Fruit fly (Drosophila melanogaster) whole organism, embryonic: ENCODE measurements around the gene CG15439.
A peak's percentile ranks its signal among the peaks of the same experiment; 100 is the strongest.

ENCODE experiments used
- Adf1 ChIP-seq: fragments of 200-800 bp; sonication (Bioruptor generic); IDR thresholded peaks from 2 replicates; pipeline ENCODE4 v1.3.6; 2022; ENCODE audit warnings: missing biosample characterization, missing genetic modification characterization
- CG10565 ChIP-seq: fragments of 200-800 bp; sonication (Bioruptor generic); optimal IDR thresholded peaks from 3 replicates; lab custom pipeline; 2016; ENCODE audit warnings: missing biosample characterization, mild to moderate bottlenecking, missing genetic modification characterization
- CG11696 ChIP-seq: fragments of 200-800 bp; sonication (Bioruptor generic); IDR thresholded peaks from 2 replicates; pipeline ENCODE4 v1.3.6; 2022; ENCODE audit warnings: missing biosample characterization, missing genetic modification characterization
- CG12942 ChIP-seq: fragments of 200-800 bp; sonication (Bioruptor generic); optimal IDR thresholded peaks from 3 replicates; lab custom pipeline; 2016; ENCODE audit warnings: missing biosample characterization, missing genetic modification characterization
- CG13775 ChIP-seq: fragments of 200-800 bp; sonication (Bioruptor generic); optimal IDR thresholded peaks from 3 replicates; lab custom pipeline; 2017; ENCODE audit warnings: missing biosample characterization, mild to moderate bottlenecking, missing genetic modification characterization
- CG15269 ChIP-seq: fragments of 200-800 bp; sonication (Bioruptor generic); optimal IDR thresholded peaks from 2 replicates; lab custom pipeline; 2018; ENCODE audit warnings: missing biosample characterization, mild to moderate bottlenecking, missing genetic modification characterization, moderate library complexity
- CG16779 ChIP-seq: fragments of 200-800 bp; sonication (Bioruptor generic); IDR thresholded peaks from 2 replicates; pipeline ENCODE4 v1.3.6; 2022; ENCODE audit warnings: missing biosample characterization, missing genetic modification characterization
- CG16815 ChIP-seq: fragments of 200-800 bp; sonication (Bioruptor generic); optimal IDR thresholded peaks from 3 replicates; lab custom pipeline; 2017; ENCODE audit warnings: missing biosample characterization, mild to moderate bottlenecking, missing genetic modification characterization
- CG17829 ChIP-seq: fragments of 200-800 bp; optimal IDR thresholded peaks from 2 replicates; lab custom pipeline; 2019; ENCODE audit warnings: missing biosample characterization, mild to moderate bottlenecking, missing genetic modification characterization, moderate library complexity
- CG17912 ChIP-seq: fragments of 200-800 bp; sonication (Bioruptor generic); optimal IDR thresholded peaks from 2 replicates; lab custom pipeline; 2018; ENCODE audit warnings: missing biosample characterization, mild to moderate bottlenecking, missing genetic modification characterization
- CG2129 ChIP-seq: fragments of 200-800 bp; sonication (Bioruptor generic); IDR thresholded peaks from 2 replicates; pipeline ENCODE4 v1.3.6; 2022; ENCODE audit warnings: missing biosample characterization, missing genetic modification characterization; ENCODE audit not compliant: partially characterized antibody
- CG2875 ChIP-seq: fragments of 200-800 bp; sonication (Bioruptor generic); optimal IDR thresholded peaks from 2 replicates; lab custom pipeline; 2017; ENCODE audit warnings: missing biosample characterization, mild to moderate bottlenecking, missing genetic modification characterization, missing genetic modification reagents
- CG31388 ChIP-seq: fragments of 200-800 bp; sonication (Bioruptor generic); optimal IDR thresholded peaks from 2 replicates; lab custom pipeline; 2016; ENCODE audit warnings: missing biosample characterization, missing genetic modification characterization
- CG3407 ChIP-seq: fragments of 200-800 bp; sonication (Bioruptor generic); optimal IDR thresholded peaks from 2 replicates; lab custom pipeline; 2018; ENCODE audit warnings: missing biosample characterization, mild to moderate bottlenecking, missing genetic modification characterization
- CG3726 ChIP-seq: fragments of 200-800 bp; sonication (Bioruptor generic); IDR thresholded peaks from 3 replicates; pipeline ENCODE4, ENCODE4 v1.3.6; 2022; ENCODE audit warnings: missing biosample characterization, missing genetic modification characterization
- CG4282 ChIP-seq: fragments of 200-800 bp; sonication (Bioruptor generic); optimal IDR thresholded peaks from 2 replicates; lab custom pipeline; 2016; ENCODE audit warnings: missing biosample characterization, missing genetic modification characterization
- CG4707 ChIP-seq: fragments of 200-800 bp; sonication (Bioruptor generic); optimal IDR thresholded peaks from 2 replicates; lab custom pipeline; 2018; ENCODE audit warnings: missing biosample characterization, mild to moderate bottlenecking, missing genetic modification characterization, moderate library complexity
- CG5245 ChIP-seq: fragments of 200-800 bp; sonication (Bioruptor generic); optimal IDR thresholded peaks from 3 replicates; lab custom pipeline; 2016; ENCODE audit warnings: missing biosample characterization, missing genetic modification characterization
- CG6854 ChIP-seq: fragments of 200-800 bp; sonication (Bioruptor generic); optimal IDR thresholded peaks from 3 replicates; lab custom pipeline; 2017; ENCODE audit warnings: missing biosample characterization, mild to moderate bottlenecking, missing genetic modification characterization
- CG7928 ChIP-seq: fragments of 200-800 bp; sonication (Bioruptor generic); optimal IDR thresholded peaks from 2 replicates; lab custom pipeline; 2017; ENCODE audit warnings: missing biosample characterization, mild to moderate bottlenecking, missing genetic modification characterization
- CG8359 ChIP-seq: fragments of 200-800 bp; sonication (Bioruptor generic); optimal IDR thresholded peaks from 2 replicates; lab custom pipeline; 2017; ENCODE audit warnings: missing biosample characterization, mild to moderate bottlenecking, missing genetic modification characterization, borderline replicate concordance
- CG9609 ChIP-seq: fragments of 200-800 bp; sonication (Bioruptor generic); optimal IDR thresholded peaks from 3 replicates; lab custom pipeline; 2016; ENCODE audit warnings: missing biosample characterization, missing genetic modification characterization
- CG9932 ChIP-seq: fragments of 200-800 bp; sonication (Bioruptor generic); IDR thresholded peaks from 2 replicates; pipeline ENCODE4 v1.3.6; 2022; ENCODE audit warnings: missing biosample characterization, missing genetic modification characterization
- CoRest ChIP-seq: fragments of 200-800 bp; sonication (Bioruptor generic); optimal IDR thresholded peaks from 3 replicates; lab custom pipeline; 2018; ENCODE audit warnings: missing biosample characterization, mild to moderate bottlenecking, missing genetic modification characterization, moderate library complexity
- Dfd ChIP-seq, 2 experiments: fragments of >200 bp; optimal IDR thresholded peaks; 2 replicates each; lab custom pipeline; 2017; ENCODE audit warnings: missing biosample characterization in 2 of 2, missing genetic modification characterization in 2 of 2
- Fer1 ChIP-seq: fragments of 200-800 bp; sonication (Bioruptor generic); optimal IDR thresholded peaks from 2 replicates; lab custom pipeline; 2017; ENCODE audit warnings: missing biosample characterization, mild to moderate bottlenecking, missing genetic modification characterization
- Hand ChIP-seq: fragments of 200-800 bp; sonication (Bioruptor generic); optimal IDR thresholded peaks from 2 replicates; lab custom pipeline; 2017; ENCODE audit warnings: mild to moderate bottlenecking, missing biosample characterization, missing genetic modification reagents, missing genetic modification characterization
- HmgZ ChIP-seq: fragments of 200-800 bp; sonication (Bioruptor generic); optimal IDR thresholded peaks from 2 replicates; lab custom pipeline; 2018; ENCODE audit warnings: missing biosample characterization, mild to moderate bottlenecking, missing genetic modification characterization
- NC2α ChIP-seq: fragments of 200-800 bp; sonication (Bioruptor generic); optimal IDR thresholded peaks from 2 replicates; lab custom pipeline; 2016; ENCODE audit warnings: missing biosample characterization, missing genetic modification characterization
- Sox100B ChIP-seq: fragments of 200-800 bp; sonication (Bioruptor generic); optimal IDR thresholded peaks from 3 replicates; lab custom pipeline; 2018; ENCODE audit warnings: missing biosample characterization, mild to moderate bottlenecking, missing genetic modification characterization
- Sry-β ChIP-seq: fragments of 200-800 bp; sonication (Bioruptor generic); optimal IDR thresholded peaks from 2 replicates; lab custom pipeline; 2018; ENCODE audit warnings: missing biosample characterization, mild to moderate bottlenecking, missing genetic modification characterization, moderate library complexity
- Xbp1 ChIP-seq: fragments of 200-800 bp; sonication (Bioruptor generic); optimal IDR thresholded peaks from 3 replicates; lab custom pipeline; 2016; ENCODE audit warnings: missing biosample characterization, mild to moderate bottlenecking, missing genetic modification characterization
- ato ChIP-seq: fragments of 200-800 bp; sonication (Bioruptor generic); IDR thresholded peaks from 2 replicates; pipeline ENCODE4 v1.3.6; 2022; ENCODE audit warnings: missing biosample characterization, missing genetic modification characterization; ENCODE audit not compliant: partially characterized antibody
- cas ChIP-seq: fragments of 200-800 bp; sonication (Bioruptor generic); IDR thresholded peaks from 2 replicates; pipeline ENCODE4 v1.3.6; 2022; ENCODE audit warnings: missing biosample characterization, missing genetic modification characterization
- cato ChIP-seq: fragments of 200-800 bp; sonication (Bioruptor generic); optimal IDR thresholded peaks from 2 replicates; lab custom pipeline; 2016; ENCODE audit warnings: missing biosample characterization, missing genetic modification characterization, borderline replicate concordance
- cg ChIP-seq: fragments of 200-800 bp; sonication (Bioruptor generic); optimal IDR thresholded peaks from 3 replicates; lab custom pipeline; 2019; ENCODE audit warnings: missing biosample characterization, mild to moderate bottlenecking, missing genetic modification characterization, moderate library complexity
- gcm ChIP-seq: fragments of 200-800 bp; sonication (Bioruptor generic); optimal IDR thresholded peaks from 2 replicates; lab custom pipeline; 2019; ENCODE audit warnings: missing biosample characterization, mild to moderate bottlenecking, missing genetic modification characterization, moderate library complexity
- gsb-n ChIP-seq: fragments of 200-800 bp; sonication (Bioruptor generic); optimal IDR thresholded peaks from 3 replicates; lab custom pipeline; 2018; ENCODE audit warnings: missing biosample characterization, mild to moderate bottlenecking, missing genetic modification characterization
- hbn ChIP-seq: fragments of 200-800 bp; sonication (Bioruptor generic); IDR thresholded peaks from 2 replicates; pipeline ENCODE4 v1.3.6; 2022; ENCODE audit warnings: missing biosample characterization, missing genetic modification characterization; ENCODE audit not compliant: partially characterized antibody
- jing ChIP-seq: fragments of 200-800 bp; sonication (Bioruptor generic); optimal IDR thresholded peaks from 2 replicates; lab custom pipeline; 2018; ENCODE audit warnings: missing biosample characterization, mild to moderate bottlenecking, missing genetic modification characterization
- lilli ChIP-seq: fragments of 200-800 bp; sonication (Bioruptor generic); optimal IDR thresholded peaks from 3 replicates; lab custom pipeline; 2016; ENCODE audit warnings: missing biosample characterization, missing genetic modification characterization
- otp ChIP-seq: fragments of 200-800 bp; sonication (Bioruptor generic); IDR thresholded peaks from 3 replicates; pipeline ENCODE4, ENCODE4 v1.3.6; 2022; ENCODE audit warnings: missing biosample characterization, missing genetic modification characterization
- row ChIP-seq: fragments of 200-800 bp; sonication (Bioruptor generic); IDR thresholded peaks from 3 replicates; pipeline ENCODE4 v1.3.6; 2022; ENCODE audit warnings: missing biosample characterization, missing genetic modification characterization
- sd ChIP-seq: fragments of 200-800 bp; sonication (Bioruptor generic); optimal IDR thresholded peaks from 3 replicates; lab custom pipeline; 2018; ENCODE audit warnings: missing biosample characterization, mild to moderate bottlenecking, missing genetic modification characterization, moderate library complexity
- sisA ChIP-seq: fragments of 200-800 bp; sonication (Bioruptor generic); IDR thresholded peaks from 2 replicates; pipeline ENCODE4 v1.3.6; 2022; ENCODE audit warnings: missing biosample characterization, missing genetic modification characterization
- slp2 ChIP-seq: fragments of 200-800 bp; sonication (Bioruptor generic); optimal IDR thresholded peaks from 2 replicates; lab custom pipeline; 2016; ENCODE audit warnings: missing biosample characterization, missing genetic modification characterization
- ttk ChIP-seq: fragments of 200-800 bp; sonication (Bioruptor generic); IDR thresholded peaks from 2 replicates; pipeline ENCODE4 v2.1.2; 2022; ENCODE audit warnings: missing biosample characterization, missing genetic modification characterization
- tup ChIP-seq: fragments of 200-800 bp; sonication (Bioruptor generic); optimal IDR thresholded peaks from 2 replicates; lab custom pipeline; 2016; ENCODE audit warnings: missing biosample characterization, mild to moderate bottlenecking, missing genetic modification characterization, moderate library complexity
- yki ChIP-seq: fragments of >200 bp; optimal IDR thresholded peaks from 3 replicates; lab custom pipeline; 2018

CG15439 gene

dm6 chr2L:4440881-4441737, 11.7 kb downstream of the CG15439 start, which contains the start of gene CG15431 (continued):
- peak; percentile 13 for TF ChIP-seq slp2 (GFP tag; lab: Kevin White, UChicago)
- no peak for TF ChIP-seq NC2α
- TF ChIP-seq sd, result peak; percentile 67
- TF ChIP-seq CoRest (tag; lab: Kevin White, UChicago), result peak; percentile 47
- TF ChIP-seq CG3407, result no peak
- TF ChIP-seq CG9609 (GFP tag; lab: Kevin White, UChicago), result no peak
- TF ChIP-seq row (GFP tag; lab: Robert Waterston, UW), result peak; percentile 71
- TF ChIP-seq Sox100B (GFP tag; lab: Kevin White, UChicago), result no peak
- peak; percentile 59; the same call in 1 of the 3 replicates for TF ChIP-seq CG3726 (GFP tag; lab: Robert Waterston, UW)
- TF ChIP-seq gcm, result no peak
- no peak for TF ChIP-seq CG16815 (GFP tag; lab: Kevin White, UChicago)
- peak; percentile 67 for TF ChIP-seq Fer1
- peak; percentile 33 for TF ChIP-seq CG12942 (GFP tag; lab: Kevin White, UChicago)
- peak; percentile 69 for TF ChIP-seq lilli (GFP tag; lab: Kevin White, UChicago)
- TF ChIP-seq CG7928 (GFP tag; lab: Kevin White, UChicago), result no peak
- TF ChIP-seq CG5245 (GFP tag; lab: Kevin White, UChicago), result peak; percentile 14
- no peak for TF ChIP-seq gsb-n (tag; lab: Kevin White, UChicago)
- peak; percentile 59 for TF ChIP-seq sisA (GFP tag; lab: Robert Waterston, UW)
- peak; percentile 65 for TF ChIP-seq Xbp1 (GFP tag; lab: Kevin White, UChicago)
- TF ChIP-seq CG2129 (GFP tag; lab: Robert Waterston, UW), result no peak
- TF ChIP-seq CG17829 (tag; lab: Kevin White, UChicago), result no peak
- no peak for TF ChIP-seq CG2875 (GFP tag; lab: Kevin White, UChicago)
- TF ChIP-seq jing (GFP tag; lab: Kevin White, UChicago), result peak; percentile 11
- no peak for TF ChIP-seq otp
- no peak for TF ChIP-seq CG10565 (GFP tag; lab: Kevin White, UChicago)
- peak; percentile 25 for TF ChIP-seq tup
- peak; percentile 36 for TF ChIP-seq CG13775 (GFP tag; lab: Kevin White, UChicago)
- peak; percentile 19 for TF ChIP-seq Hand
- TF ChIP-seq ato, result no peak
- TF ChIP-seq CG17912 (GFP tag; lab: Kevin White, UChicago), result no peak
- TF ChIP-seq yki (lab: Kevin White, UChicago), result no peak
- peak; percentile 24 for TF ChIP-seq HmgZ (tag; lab: Kevin White, UChicago)
- no peak for TF ChIP-seq CG31388 (GFP tag; lab: Kevin White, UChicago)
- no peak for TF ChIP-seq cas (GFP tag; lab: Robert Waterston, UW)
- no peak for TF ChIP-seq CG11696 (GFP tag; lab: Robert Waterston, UW)
- TF ChIP-seq CG16779, result 0 out of 2 replicates have a peak, but pooled peaks have one; percentile 63
- peak; percentile 65 for TF ChIP-seq CG15269 (tag; lab: Kevin White, UChicago)
- no peak for TF ChIP-seq hbn (GFP tag; lab: Robert Waterston, UW)
- no peak for TF ChIP-seq cato
- TF ChIP-seq ttk (GFP tag; lab: Robert Waterston, UW), result peak; percentile 57
- TF ChIP-seq cg (GFP tag; lab: Kevin White, UChicago), result no peak
- no peak for TF ChIP-seq Sry-β (GFP tag; lab: Kevin White, UChicago)
- peak; percentile 42; the same call in 1 of the 2 replicates for TF ChIP-seq Adf1 (GFP tag; lab: Robert Waterston, UW)
- TF ChIP-seq CG4282 (GFP tag; lab: Kevin White, UChicago), result no peak
- no peak for TF ChIP-seq CG8359 (GFP tag; lab: Kevin White, UChicago)
- TF ChIP-seq CG9932 (GFP tag; lab: Robert Waterston, UW), result peak; percentile 61
- TF ChIP-seq CG4707 (GFP tag; lab: Kevin White, UChicago), result no peak
- TF ChIP-seq Dfd (GFP tag; optimal IDR thresholded peaks at IDR 0.05; lab: Kevin White, UChicago), result no peak
- TF ChIP-seq CG6854 (GFP tag; lab: Kevin White, UChicago), result peak; percentile 51
